Fruit fly (Drosophila melanogaster) whole organism, pupa: ENCODE measurements around the gene vvl.

Source experiments
- CG10348 ChIP-seq: fragments of 200-800 bp; sonication (Bioruptor generic); IDR thresholded peaks from 2 replicates; pipeline ENCODE4 v1.3.6; 2022; ENCODE audit warnings: missing biosample characterization, missing genetic modification characterization
- CG12605 ChIP-seq: fragments of 200-800 bp; sonication (Bioruptor generic); IDR thresholded peaks from 2 replicates; pipeline ENCODE4 v1.3.6; 2022; ENCODE audit warnings: missing biosample characterization, missing genetic modification characterization
- CG13204 ChIP-seq: fragments of 200-800 bp; sonication (Bioruptor generic); optimal IDR thresholded peaks from 2 replicates; lab custom pipeline; 2018; ENCODE audit warnings: missing biosample characterization, mild to moderate bottlenecking, missing genetic modification characterization, moderate library complexity
- CG14655 ChIP-seq: fragments of 200-800 bp; sonication (Bioruptor generic); optimal IDR thresholded peaks from 3 replicates; lab custom pipeline; 2017; ENCODE audit warnings: mild to moderate bottlenecking, missing biosample characterization, missing genetic modification reagents, missing genetic modification characterization
- CG15710 ChIP-seq: fragments of 200-800 bp; sonication (Bioruptor generic); optimal IDR thresholded peaks from 2 replicates; lab custom pipeline; 2018; ENCODE audit warnings: missing biosample characterization, mild to moderate bottlenecking, missing genetic modification characterization, moderate library complexity
- CG17806 ChIP-seq: fragments of 200-800 bp; sonication (Bioruptor generic); optimal IDR thresholded peaks from 2 replicates; lab custom pipeline; 2018; ENCODE audit warnings: missing biosample characterization, mild to moderate bottlenecking, missing genetic modification characterization, moderate library complexity
- CG32121 ChIP-seq: fragments of 200-800 bp; sonication (Bioruptor generic); IDR thresholded peaks from 2 replicates; pipeline ENCODE4 v1.3.6; 2022; ENCODE audit warnings: missing biosample characterization, missing genetic modification characterization
- CG34367 ChIP-seq: fragments of 200-800 bp; sonication (Bioruptor generic); optimal IDR thresholded peaks from 2 replicates; lab custom pipeline; 2018; ENCODE audit warnings: missing biosample characterization, mild to moderate bottlenecking, missing genetic modification characterization
- CG4496 ChIP-seq: fragments of 200-800 bp; sonication (Bioruptor generic); IDR thresholded peaks from 3 replicates; pipeline ENCODE4 v1.3.6; 2022; ENCODE audit warnings: missing biosample characterization, missing genetic modification characterization
- CG8159 ChIP-seq: fragments of 200-800 bp; sonication (Bioruptor generic); optimal IDR thresholded peaks from 3 replicates; lab custom pipeline; 2018; ENCODE audit warnings: missing biosample characterization, mild to moderate bottlenecking, missing genetic modification characterization, moderate library complexity
- CG8301 ChIP-seq: fragments of 200-800 bp; sonication (Bioruptor generic); optimal IDR thresholded peaks from 2 replicates; lab custom pipeline; 2018; ENCODE audit warnings: missing biosample characterization, mild to moderate bottlenecking, missing genetic modification characterization
- CG9948 ChIP-seq: fragments of 200-800 bp; sonication (Bioruptor generic); optimal IDR thresholded peaks from 2 replicates; lab custom pipeline; 2018; ENCODE audit warnings: missing biosample characterization, mild to moderate bottlenecking, missing genetic modification characterization, moderate library complexity
- D1 ChIP-seq: fragments of 200-800 bp; sonication (Bioruptor generic); optimal IDR thresholded peaks from 2 replicates; lab custom pipeline; 2018; ENCODE audit warnings: missing biosample characterization, mild to moderate bottlenecking, missing genetic modification characterization, moderate library complexity
- EcR ChIP-seq: fragments of 200-800 bp; sonication (Bioruptor generic); optimal IDR thresholded peaks from 3 replicates; lab custom pipeline; 2019; ENCODE audit warnings: missing biosample characterization, missing genetic modification characterization, mild to moderate bottlenecking, moderate library complexity, missing genetic modification reagents
- Ets98B ChIP-seq: fragments of 200-800 bp; sonication (Bioruptor generic); IDR thresholded peaks from 2 replicates; pipeline ENCODE4 v1.3.6; 2022; ENCODE audit warnings: missing biosample characterization, missing genetic modification characterization
- Pif1A ChIP-seq: fragments of 200-800 bp; sonication (Bioruptor generic); optimal IDR thresholded peaks from 3 replicates; lab custom pipeline; 2016; ENCODE audit warnings: missing biosample characterization, missing genetic modification characterization
- Pif1B ChIP-seq: fragments of 200-800 bp; sonication (Bioruptor generic); optimal IDR thresholded peaks from 3 replicates; lab custom pipeline; 2016; ENCODE audit warnings: missing biosample characterization, missing genetic modification characterization
- Snoo ChIP-seq: fragments of 200-800 bp; sonication (Bioruptor generic); optimal IDR thresholded peaks from 3 replicates; lab custom pipeline; 2017; ENCODE audit warnings: missing biosample characterization, mild to moderate bottlenecking, missing genetic modification characterization, inconsistent platforms
- fd96Ca ChIP-seq: fragments of 200-800 bp; sonication (Bioruptor generic); IDR thresholded peaks from 3 replicates; pipeline ENCODE4 v1.3.6; 2022; ENCODE audit warnings: missing biosample characterization, missing genetic modification characterization
- rn ChIP-seq: fragments of 200-800 bp; sonication (Bioruptor generic); IDR thresholded peaks from 2 replicates; pipeline ENCODE4 v1.3.6; 2022; ENCODE audit warnings: missing biosample characterization, missing genetic modification characterization

The vvl gene

DNA sequence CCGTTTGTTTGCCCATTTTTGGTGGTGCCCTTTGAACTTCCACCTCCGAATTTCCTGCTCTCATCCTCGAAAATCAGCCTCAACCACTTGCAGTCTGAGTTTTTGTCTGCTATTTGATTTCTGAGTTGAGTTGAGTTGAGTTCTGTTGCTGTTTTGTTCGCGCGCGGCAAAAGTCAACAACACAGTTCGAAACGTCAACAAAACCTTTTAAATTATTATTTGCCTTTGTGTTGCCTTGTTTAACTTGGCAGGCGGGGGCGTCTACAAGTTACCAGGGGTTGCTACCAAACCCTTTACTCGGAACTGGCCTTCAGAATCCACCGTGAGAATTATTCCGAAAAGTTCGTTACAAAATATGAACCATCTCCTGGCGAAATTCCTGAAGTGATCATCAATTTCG, 49.9 kb downstream of the vvl start:
- TF ChIP-seq Ets98B = no peak
- no peak for TF ChIP-seq CG14655 (GFP tag; lab: Kevin White, UChicago)
- TF ChIP-seq CG12605 (GFP tag; lab: Robert Waterston, UW) = no peak
- no peak for TF ChIP-seq rn (GFP tag; lab: Robert Waterston, UW)
- TF ChIP-seq CG17806 = no peak
- TF ChIP-seq Pif1A (GFP tag; lab: Kevin White, UChicago) = no peak
- no peak for TF ChIP-seq CG8159 (tag; lab: Kevin White, UChicago)
- TF ChIP-seq CG9948 (tag; lab: Kevin White, UChicago) = no peak
- TF ChIP-seq CG13204 = no peak
- TF ChIP-seq fd96Ca (GFP tag; lab: Robert Waterston, UW) = no peak
- TF ChIP-seq Snoo (tag; lab: Kevin White, UChicago) = no peak
- no peak for TF ChIP-seq CG32121 (GFP tag; lab: Robert Waterston, UW)
- TF ChIP-seq EcR (GFP tag; lab: Kevin White, UChicago) = no peak
- TF ChIP-seq CG4496 (GFP tag; lab: Robert Waterston, UW) = no peak
- no peak for TF ChIP-seq Pif1B (GFP tag; lab: Kevin White, UChicago)
- TF ChIP-seq CG10348 (GFP tag; lab: Robert Waterston, UW) = no peak
- TF ChIP-seq CG34367 (tag; lab: Kevin White, UChicago) = no peak
- no peak for TF ChIP-seq CG8301 (tag; lab: Kevin White, UChicago)
- TF ChIP-seq D1 (tag; lab: Kevin White, UChicago) = no peak

- TF ChIP-seq D1 (tag; lab: Kevin White, UChicago) = no peak
- no peak for TF ChIP-seq EcR (GFP tag; lab: Kevin White, UChicago)
- TF ChIP-seq CG9948 (tag; lab: Kevin White, UChicago) = no peak
- no peak for TF ChIP-seq CG4496 (GFP tag; lab: Robert Waterston, UW)
- TF ChIP-seq CG15710 (tag; lab: Kevin White, UChicago) = no peak
- TF ChIP-seq fd96Ca (GFP tag; lab: Robert Waterston, UW) = no peak
- no peak for TF ChIP-seq CG10348 (GFP tag; lab: Robert Waterston, UW)
- TF ChIP-seq CG13204 = no peak
- no peak for TF ChIP-seq CG17806
- no peak for TF ChIP-seq rn (GFP tag; lab: Robert Waterston, UW)
- TF ChIP-seq Pif1B (GFP tag; lab: Kevin White, UChicago) = no peak
- no peak for TF ChIP-seq CG34367 (tag; lab: Kevin White, UChicago)
- TF ChIP-seq CG8159 (tag; lab: Kevin White, UChicago) = no peak
- no peak for TF ChIP-seq CG8301 (tag; lab: Kevin White, UChicago)
- TF ChIP-seq CG12605 (GFP tag; lab: Robert Waterston, UW) = no peak
- TF ChIP-seq Pif1A (GFP tag; lab: Kevin White, UChicago) = no peak
- TF ChIP-seq Snoo (tag; lab: Kevin White, UChicago) = no peak
- TF ChIP-seq Ets98B = no peak
- no peak for TF ChIP-seq CG14655 (GFP tag; lab: Kevin White, UChicago)
Measured at dm6 chr3L:6843610-6844129, 53.7 kb downstream of the vvl start.
